Worm (Caenorhabditis elegans) whole organism, L4/young adult: ENCODE measurements around the gene K08D10.13.

Source experiments
- W03F9.2 ChIP-seq: fragments of 150-350 bp; optimal IDR thresholded peaks from 2 replicates; lab custom pipeline; 2014; ENCODE audit warnings: missing biosample characterization, missing genetic modification characterization
- him-1 ChIP-seq: sonication (generic microtip); optimal IDR thresholded peaks from 2 replicates; lab custom pipeline; 2016; ENCODE audit warnings: missing genotype, missing genetic modification reagents, missing genetic modification characterization, missing compliant biosample characterization

DNA sequence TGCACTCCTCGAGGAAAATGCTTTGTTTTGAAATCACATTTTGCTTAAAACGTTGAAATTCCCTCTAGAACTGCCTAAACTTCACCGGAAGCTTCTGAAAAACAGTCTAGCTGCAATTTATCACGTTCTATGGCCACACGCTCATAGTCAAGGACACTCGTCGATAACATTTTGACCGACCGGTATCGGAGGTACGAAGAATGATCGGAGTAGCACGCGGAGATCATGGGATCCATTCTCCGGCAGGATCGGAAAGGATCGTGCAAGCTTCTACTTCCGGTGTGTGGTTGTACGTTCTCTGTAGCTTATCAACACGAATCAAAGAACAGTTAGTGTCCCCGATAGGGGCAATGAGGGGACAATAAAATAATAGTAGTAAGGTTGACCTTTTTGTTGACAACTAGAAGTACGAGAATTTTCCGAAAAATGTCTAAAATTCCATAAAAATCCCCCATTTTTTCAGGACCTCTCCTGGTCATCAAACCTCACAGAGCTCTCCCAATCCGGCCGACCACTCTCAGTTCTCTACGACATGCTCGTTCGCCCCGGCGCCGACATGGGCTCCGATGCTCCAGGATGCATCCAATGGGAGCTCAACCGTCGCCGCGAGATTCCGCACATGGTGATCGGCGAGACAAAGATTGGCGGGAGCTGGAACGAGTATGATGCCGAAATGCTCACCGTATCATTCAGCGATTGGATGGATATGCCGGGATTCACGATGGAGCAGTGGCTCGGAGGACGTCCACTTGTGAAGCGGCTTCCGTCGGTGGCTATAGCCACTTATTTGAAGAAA lies 44.9 kb upstream of the K08D10.13 start:
- TF ChIP-seq W03F9.2 (tag; lab: Kevin White, UChicago) (no peak), him-1 (tag; lab: Kevin White, UChicago) (no peak)
